Worm (Caenorhabditis elegans): ENCODE measurements around the gene F07F6.7.

- TF ChIP-seq madf-9 (GFP tag; conservative IDR thresholded peaks at IDR 0.05) (no peak), nhr-237 (tag; optimal IDR thresholded peaks at IDR 0.05) (no peak), Y105C5A.15 (GFP tag; IDR thresholded peaks at IDR 0.05) (no peak), nhr-11 (tag; optimal IDR thresholded peaks at IDR 0.05) (no peak)
Observed at ce11 chrII:5412467-5412866, 11.2 kb downstream of the F07F6.7 start, which contains the start of the genes EEED8.13 and EEED8.18.

Data from whole organism, L4 larva.